Worm (Caenorhabditis elegans): Measurements from ENCODE around the gene rabn-5.

- TF ChIP-seq him-1 (tag; optimal IDR thresholded peaks at IDR 0.05) (no peak), dao-5 (tag; optimal IDR thresholded peaks at IDR 0.05) (no peak), W03F9.2 (tag; optimal IDR thresholded peaks at IDR 0.05) (peak; percentile 94)
Measured at ce11 chrIII:5855637-5856179, 8.6 kb upstream of the rabn-5 start, which contains the start of the genes cct-6 and alh-9.

Data from whole organism, L4/young adult.